Worm (Caenorhabditis elegans): ENCODE results near the gene C37H5.5.

Gene C37H5.5

DNA sequence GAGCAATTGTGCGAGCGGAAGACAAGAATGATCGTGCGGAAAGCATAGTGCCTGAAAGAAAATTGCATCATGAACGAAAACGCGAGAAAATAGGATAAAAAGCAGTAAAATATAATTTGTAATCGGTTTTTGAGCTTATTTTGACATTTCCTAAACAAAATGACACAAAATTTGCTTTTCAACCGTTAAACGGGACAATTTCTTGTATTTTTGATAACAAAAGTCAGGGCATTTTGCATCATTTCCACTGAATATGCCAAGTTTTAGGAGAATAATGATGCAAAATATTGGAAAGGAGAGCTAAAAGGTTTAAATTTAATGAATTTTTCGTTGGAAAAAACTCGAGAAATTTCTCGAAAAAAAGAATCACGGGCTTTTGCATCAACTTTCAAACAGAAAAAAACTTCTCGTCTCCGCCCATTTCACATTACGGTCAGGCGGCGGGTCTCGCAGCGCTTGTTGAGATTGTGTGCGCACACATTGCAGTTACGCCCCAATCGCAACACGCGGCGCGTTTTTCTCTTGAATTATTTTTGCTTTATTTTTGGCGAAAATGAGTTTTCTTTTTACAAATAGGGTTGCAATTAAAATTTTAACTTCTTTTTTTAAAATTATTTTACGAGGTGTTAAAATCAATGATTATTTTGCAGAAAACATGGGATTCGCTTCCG lies at the start of gene C37H5.5, which contains the start of gene hsp-6 (continued):
- TF ChIP-seq ceh-34 (tag; optimal IDR thresholded peaks at IDR 0.05) (peak; percentile 39), unc-55 (GFP tag; optimal IDR thresholded peaks at IDR 0.05) (peak; percentile 14), K09A11.1 (tag; optimal IDR thresholded peaks at IDR 0.05; ENCODE audit: insufficient read depth) (no peak)

DNA sequence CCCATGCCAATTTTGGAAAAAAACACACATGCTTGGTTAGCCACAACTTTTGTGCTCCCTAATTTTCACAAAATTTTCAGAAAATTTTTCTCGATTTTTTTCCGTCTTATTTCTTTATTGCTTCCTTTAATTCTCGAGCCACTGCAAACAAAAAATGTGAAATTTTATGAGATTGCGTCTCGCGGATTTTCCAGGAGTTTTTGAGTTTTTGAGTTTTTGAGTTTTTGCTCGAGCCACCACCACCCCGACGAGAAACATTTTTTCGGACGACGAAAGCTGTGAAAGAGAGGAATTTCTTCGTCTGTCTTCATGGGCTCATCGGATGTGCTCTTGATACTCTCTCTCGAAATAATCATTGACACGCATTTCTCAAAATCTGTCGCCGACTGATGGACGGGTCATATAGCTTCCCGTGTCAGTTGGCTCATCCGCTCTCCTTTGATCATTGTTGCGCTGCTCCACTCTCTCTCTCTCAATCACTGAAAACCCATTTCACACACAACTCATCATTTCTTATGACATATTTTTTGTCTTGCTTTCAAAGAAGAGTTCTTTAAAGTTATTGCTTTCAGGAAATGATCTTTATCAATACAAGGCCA lies 49.7 kb upstream of the C37H5.5 start, which contains the start of gene C18G1.1:
TSS of gene C18G1.1 (plus strand) at position 573 of the 599 bp plus-strand sequence.
- TF ChIP-seq pax-1 (tag; optimal IDR thresholded peaks at IDR 0.05) (no peak), gmeb-2 (tag; optimal IDR thresholded peaks at IDR 0.05) (no peak), unc-55 (GFP tag; optimal IDR thresholded peaks at IDR 0.05) (peak; percentile 92), unc-86 (tag; optimal IDR thresholded peaks at IDR 0.05) (no peak), rnt-1 (tag; optimal IDR thresholded peaks at IDR 0.05) (peak; percentile 44), ceh-18 (tag; optimal IDR thresholded peaks at IDR 0.05) (peak; percentile 66)

DNA sequence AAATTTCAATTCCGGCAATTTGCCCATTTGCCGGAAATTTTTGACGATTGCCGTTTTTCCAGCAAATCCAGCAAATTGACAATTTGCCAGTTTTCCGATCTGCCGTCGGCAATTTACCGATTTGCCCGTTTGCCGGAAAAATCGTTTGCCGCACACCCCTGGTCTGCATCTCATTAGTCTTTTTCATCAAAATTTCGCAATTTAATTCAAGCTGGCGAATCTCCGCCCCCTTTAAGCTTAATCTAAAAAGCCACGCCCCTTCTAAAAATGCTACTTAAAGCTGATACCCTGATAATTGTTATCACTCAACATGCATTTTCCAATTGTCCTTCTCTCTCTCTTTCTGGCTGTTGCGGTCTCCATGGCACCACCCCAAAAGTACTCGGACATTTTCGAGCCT lies 43.8 kb upstream of the C37H5.5 start, which contains the start of gene Y60C6A.1:
TSS of gene Y60C6A.1 (plus strand) at position 301 of the 400 bp plus-strand sequence.
- no peak for TF ChIP-seq syd-9 (tag; optimal IDR thresholded peaks at IDR 0.05)

DNA sequence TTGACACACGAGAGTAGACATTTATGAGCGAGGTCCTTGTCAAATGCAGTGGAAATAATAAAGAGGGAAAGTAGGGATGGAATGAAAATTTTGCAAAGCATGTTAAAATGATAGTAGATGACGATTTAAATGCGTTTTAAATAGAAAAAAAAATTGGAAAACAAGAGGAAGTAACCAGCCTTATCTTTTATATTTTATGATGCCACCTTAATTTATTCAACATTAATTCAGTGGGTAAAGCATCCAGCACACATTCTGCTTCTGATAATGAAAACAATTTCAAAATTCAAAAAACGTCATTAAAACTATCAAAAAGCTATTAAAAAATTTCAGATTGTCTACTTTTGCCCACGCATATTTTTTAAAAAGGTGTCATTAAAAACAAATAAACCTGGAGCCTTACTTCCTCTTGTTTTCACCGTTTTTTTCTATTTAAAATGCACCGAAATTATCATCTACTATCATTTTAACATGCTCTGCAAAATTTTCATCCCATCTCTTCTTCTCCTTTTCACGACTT lies 41.8 kb upstream of the C37H5.5 start, which contains the start of the genes Y60C6A.2 and Y60C6A.3:
TSS of gene Y60C6A.2 (minus strand) at position 101 of the 520 bp plus-strand sequence.
TSS of gene Y60C6A.3 (plus strand) at position 470 of the 520 bp plus-strand sequence.
- TF ChIP-seq pag-3 (tag; optimal IDR thresholded peaks at IDR 0.05; ENCODE audit: borderline replicate concordance) (no peak), tbx-2 (tag; optimal IDR thresholded peaks at IDR 0.05) (no peak)

DNA sequence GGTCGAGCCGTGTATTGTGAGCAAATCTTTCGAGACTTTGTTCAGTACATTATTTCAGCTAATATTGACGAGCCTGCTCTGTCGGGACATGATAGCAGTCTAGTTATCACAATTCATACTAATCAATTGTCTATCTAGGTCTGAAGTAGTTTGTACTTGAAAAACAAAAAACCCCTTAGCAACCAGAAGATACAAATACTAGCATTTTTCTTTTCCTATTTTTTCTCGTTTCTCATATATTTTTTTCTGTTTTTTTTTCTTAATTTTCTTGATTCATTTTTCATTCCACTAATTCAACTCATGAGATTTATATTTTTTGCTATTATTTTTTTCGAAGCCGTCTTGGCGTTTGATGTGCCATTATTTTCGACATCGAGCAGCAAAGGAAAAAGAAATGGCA lies 40.0 kb upstream of the C37H5.5 start, which contains the start of gene R02F11.9:
TSS of gene R02F11.9 (plus strand) at position 301 of the 400 bp plus-strand sequence.
- TF ChIP-seq fkh-6 (tag; optimal IDR thresholded peaks at IDR 0.05) (no peak), unc-42 (tag; optimal IDR thresholded peaks at IDR 0.05) (no peak), syd-9 (tag; optimal IDR thresholded peaks at IDR 0.05) (no peak), pros-1 (tag; optimal IDR thresholded peaks at IDR 0.05) (no peak), ceh-18 (tag; optimal IDR thresholded peaks at IDR 0.05) (no peak)

DNA sequence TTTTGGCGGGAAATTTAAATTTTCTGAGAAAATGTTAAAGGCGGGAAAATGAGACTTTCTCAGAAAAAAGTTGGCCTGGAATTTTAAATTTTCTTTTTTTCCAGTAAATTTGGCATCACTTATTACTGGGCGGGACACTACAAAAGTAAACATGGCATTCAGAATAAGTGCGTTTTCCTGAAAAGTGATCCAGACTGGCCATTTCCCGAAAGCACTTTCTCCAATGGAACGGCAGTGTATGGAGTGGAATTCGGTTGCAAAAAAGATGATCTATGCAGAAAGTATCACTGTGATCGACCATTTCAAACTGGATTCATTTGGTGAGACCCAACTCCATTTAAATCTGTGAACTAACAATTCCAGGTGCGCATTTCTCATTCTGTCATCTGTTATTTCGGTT lies 39.3 kb upstream of the C37H5.5 start:
- TF ChIP-seq ceh-19 (GFP tag; optimal IDR thresholded peaks at IDR 0.05) (no peak), ahr-1 (tag; optimal IDR thresholded peaks at IDR 0.05) (no peak), hlh-8 (tag; optimal IDR thresholded peaks at IDR 0.05) (no peak), C38D4.7 (GFP tag; optimal IDR thresholded peaks at IDR 0.05) (no peak), lin-11 (tag; optimal IDR thresholded peaks at IDR 0.05) (no peak), hlh-13 (GFP tag; optimal IDR thresholded peaks at IDR 0.05) (no peak), che-1 (tag; optimal IDR thresholded peaks at IDR 0.05) (no peak), npax-4 (tag; optimal IDR thresholded peaks at IDR 0.05) (no peak), nfya-1 (tag; optimal IDR thresholded peaks at IDR 0.05) (no peak), ama-1 (optimal IDR thresholded peaks at IDR 0.05) (no peak), tbx-7 (tag; optimal IDR thresholded peaks at IDR 0.05) (no peak)

DNA sequence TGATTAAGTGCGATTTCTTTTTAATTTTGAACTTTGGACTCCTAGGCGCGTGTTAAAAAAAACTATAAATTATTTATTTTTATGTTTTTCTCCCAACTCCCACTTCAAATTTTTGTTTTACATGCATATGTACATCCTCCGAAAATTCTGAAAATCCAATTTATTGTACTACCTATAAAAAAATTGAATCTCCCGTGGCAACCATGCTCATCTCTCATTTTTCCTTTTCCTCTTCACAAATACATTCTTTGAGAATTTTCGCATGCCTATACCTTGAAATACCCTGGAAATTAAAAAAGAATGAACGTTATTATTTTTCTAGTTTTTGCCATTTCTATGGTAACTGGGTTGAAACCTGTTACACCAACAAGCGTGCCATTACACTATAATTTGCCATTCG lies 38.3 kb upstream of the C37H5.5 start, which contains the start of gene R02F11.10:
TSS of gene R02F11.10 (plus strand) at position 301 of the 400 bp plus-strand sequence.
- no peak for TF ChIP-seq che-1 (tag; optimal IDR thresholded peaks at IDR 0.05)
- TF ChIP-seq ceh-9 (tag; optimal IDR thresholded peaks at IDR 0.05), result no peak
- no peak for TF ChIP-seq pax-1 (tag; optimal IDR thresholded peaks at IDR 0.05)
- no peak for TF ChIP-seq ceh-19 (GFP tag; optimal IDR thresholded peaks at IDR 0.05)
- TF ChIP-seq Y22D7AL.16 (tag; optimal IDR thresholded peaks at IDR 0.05), result no peak
- no peak for TF ChIP-seq dve-1 (tag; optimal IDR thresholded peaks at IDR 0.05)
- no peak for TF ChIP-seq fkh-6 (tag; optimal IDR thresholded peaks at IDR 0.05)
- no peak for TF ChIP-seq ets-4 (tag; optimal IDR thresholded peaks at IDR 0.05)
- no peak for TF ChIP-seq unc-3 (GFP tag; conservative IDR thresholded peaks at IDR 0.05)
- no peak for TF ChIP-seq unc-3 (tag; optimal IDR thresholded peaks at IDR 0.05)
- TF ChIP-seq gmeb-2 (tag; optimal IDR thresholded peaks at IDR 0.05), result no peak
- no peak for TF ChIP-seq sdc-2 (tag; optimal IDR thresholded peaks at IDR 0.05)
- TF ChIP-seq zip-5 (tag; optimal IDR thresholded peaks at IDR 0.05), result no peak
- no peak for TF ChIP-seq ref-2 (tag; optimal IDR thresholded peaks at IDR 0.05)
- TF ChIP-seq ceh-31 (tag; optimal IDR thresholded peaks at IDR 0.05), result no peak
- TF ChIP-seq hlh-6 (tag; optimal IDR thresholded peaks at IDR 0.05), result no peak
- no peak for TF ChIP-seq K02D7.2 (tag; optimal IDR thresholded peaks at IDR 0.05)
- TF ChIP-seq K09A11.1 (tag; optimal IDR thresholded peaks at IDR 0.05; ENCODE audit: insufficient read depth), result no peak
- TF ChIP-seq lin-11 (tag; optimal IDR thresholded peaks at IDR 0.05), result no peak
- TF ChIP-seq elt-2 (tag; optimal IDR thresholded peaks at IDR 0.05), result no peak

Measured in whole organism, late embryonic.